Fruit fly (Drosophila melanogaster) whole organism: ENCODE results near the gene HSPBAP1.

ENCODE experiments used
- CG8478 ChIP-seq: fragments of >200 bp; optimal IDR thresholded peaks from 2 replicates; lab custom pipeline; 2018; ENCODE audit warnings: inconsistent platforms
- EcR ChIP-seq, 2 experiments: fragments of >200 bp; optimal IDR thresholded peaks; 2 replicates each; lab custom pipeline; 2017; ENCODE audit warnings: missing biosample characterization in 2 of 2, missing genetic modification characterization in 2 of 2, missing genetic modification reagents in 2 of 2
- psq ChIP-seq: fragments of >200 bp; optimal IDR thresholded peaks from 2 replicates; lab custom pipeline; 2017
- usp ChIP-seq: fragments of >200 bp; optimal IDR thresholded peaks from 2 replicates; lab custom pipeline; 2017; ENCODE audit warnings: missing biosample characterization, missing genetic modification characterization, mixed read lengths

DNA sequence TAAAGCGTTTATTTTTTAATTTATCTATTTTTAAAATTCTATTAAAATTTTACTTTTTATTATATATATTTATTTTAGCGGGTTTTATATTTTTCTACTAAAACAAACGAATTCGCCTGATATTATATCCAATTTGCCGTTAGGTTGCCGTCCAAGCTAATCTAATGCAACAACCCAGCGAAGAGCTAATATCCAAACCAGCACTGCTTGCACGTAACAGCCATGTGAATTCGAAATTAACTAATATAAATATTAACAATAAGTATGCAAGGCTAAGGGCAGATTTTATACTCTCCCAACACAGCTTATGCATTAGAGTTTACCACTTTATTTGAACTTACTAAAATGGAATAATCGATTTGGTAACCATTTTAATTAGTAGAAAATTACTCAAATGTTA lies 43.3 kb upstream of the HSPBAP1 start:
- no peak for TF ChIP-seq usp (GFP tag; lab: Kevin White, UChicago)
- TF ChIP-seq EcR (GFP tag; optimal IDR thresholded peaks at IDR 0.05; lab: Kevin White, UChicago) = no peak
- no peak for TF ChIP-seq psq (lab: Kevin White, UChicago)
- TF ChIP-seq CG8478 (lab: Kevin White, UChicago) = no peak
